Fruit fly (Drosophila melanogaster): ENCODE measurements around the gene jar.
A peak's percentile ranks its signal among the peaks of the same experiment; 100 is the strongest.

The jar gene

dm6 chr3R:24293171-24293570 is 22.1 kb upstream of the jar start (continued):
- no peak for TF ChIP-seq jing (GFP tag; optimal IDR thresholded peaks at IDR 0.05)
- peak; percentile 24 for TF ChIP-seq CG12219 (GFP tag; optimal IDR thresholded peaks at IDR 0.05)
- TF ChIP-seq CG9817 (tag; optimal IDR thresholded peaks at IDR 0.05): no peak
- TF ChIP-seq ttk (GFP tag; IDR thresholded peaks at IDR 0.05): no peak
- TF ChIP-seq stwl (tag; optimal IDR thresholded peaks at IDR 0.05): no peak
- no peak for TF ChIP-seq Jarid2 (GFP tag; optimal IDR thresholded peaks at IDR 0.05)
- TF ChIP-seq CG3163 (GFP tag; optimal IDR thresholded peaks at IDR 0.05): no peak
- TF ChIP-seq MTF-1 (GFP tag; optimal IDR thresholded peaks at IDR 0.05; ENCODE audit: borderline replicate concordance): peak; percentile 58
- peak; percentile 56 for TF ChIP-seq CG4707 (GFP tag; optimal IDR thresholded peaks at IDR 0.05)
- no peak for TF ChIP-seq ab (GFP tag; optimal IDR thresholded peaks at IDR 0.05)
- TF ChIP-seq dm (GFP tag; optimal IDR thresholded peaks at IDR 0.05): no peak
- no peak for TF ChIP-seq lmd (GFP tag; IDR thresholded peaks at IDR 0.05)
- TF ChIP-seq twi (tag; optimal IDR thresholded peaks at IDR 0.05): no peak
- TF ChIP-seq MESR4 (GFP tag; optimal IDR thresholded peaks at IDR 0.05): no peak
- TF ChIP-seq BEAF-32 (GFP tag; optimal IDR thresholded peaks at IDR 0.05): no peak
- TF ChIP-seq cad (GFP tag; optimal IDR thresholded peaks at IDR 0.05): no peak
- peak; percentile 18 for TF ChIP-seq ac (GFP tag; optimal IDR thresholded peaks at IDR 0.05)
- no peak for TF ChIP-seq fd3F (GFP tag; optimal IDR thresholded peaks at IDR 0.05)
- no peak for TF ChIP-seq H15 (GFP tag; IDR thresholded peaks at IDR 0.05)
- TF ChIP-seq otp (GFP tag; IDR thresholded peaks at IDR 0.05): no peak
- peak; percentile 42 for TF ChIP-seq CG5180 (GFP tag; optimal IDR thresholded peaks at IDR 0.05)
- TF ChIP-seq CG10431 (GFP tag; optimal IDR thresholded peaks at IDR 0.05): peak; percentile 62
- no peak for TF ChIP-seq NC2α (GFP tag; optimal IDR thresholded peaks at IDR 0.05)
- TF ChIP-seq CG43689 (GFP tag; IDR thresholded peaks at IDR 0.05): no peak
- TF ChIP-seq CG11723 (GFP tag; optimal IDR thresholded peaks at IDR 0.05): no peak
- TF ChIP-seq sim (GFP tag; IDR thresholded peaks at IDR 0.05): no peak; the same call in 1 of the 2 replicates
- TF ChIP-seq Lim3 (GFP tag; IDR thresholded peaks at IDR 0.05): no peak
- no peak for TF ChIP-seq her (GFP tag; optimal IDR thresholded peaks at IDR 0.05)
- TF ChIP-seq trem (tag; optimal IDR thresholded peaks at IDR 0.05): peak; percentile 50
- no peak for TF ChIP-seq CG12391 (tag; optimal IDR thresholded peaks at IDR 0.05)
- TF ChIP-seq B-H1 (GFP tag; IDR thresholded peaks at IDR 0.05): no peak
- TF ChIP-seq CG6765 (GFP tag; optimal IDR thresholded peaks at IDR 0.05): no peak
- TF ChIP-seq lab (GFP tag; optimal IDR thresholded peaks at IDR 0.05): peak; percentile 9
- no peak for TF ChIP-seq da (GFP tag; optimal IDR thresholded peaks at IDR 0.05)
- TF ChIP-seq CG7963 (GFP tag; IDR thresholded peaks at IDR 0.05; ENCODE audit: partially characterized antibody): no peak
- TF ChIP-seq CG7987 (GFP tag; optimal IDR thresholded peaks at IDR 0.05): no peak
- peak; percentile 78 for TF ChIP-seq CG2202 (tag; optimal IDR thresholded peaks at IDR 0.05)
- no peak for TF ChIP-seq zf30C (GFP tag; optimal IDR thresholded peaks at IDR 0.05)
- TF ChIP-seq CG2712 (tag; optimal IDR thresholded peaks at IDR 0.05): peak; percentile 54
- TF ChIP-seq en (GFP tag; optimal IDR thresholded peaks at IDR 0.05): no peak
- TF ChIP-seq run (tag; optimal IDR thresholded peaks at IDR 0.05): no peak
- no peak for TF ChIP-seq dpn (GFP tag; optimal IDR thresholded peaks at IDR 0.05)
- TF ChIP-seq CG8924 (tag; optimal IDR thresholded peaks at IDR 0.05): peak; percentile 22
- no peak for TF ChIP-seq CG3847 (GFP tag; IDR thresholded peaks at IDR 0.05)
- no peak for TF ChIP-seq CG13123 (GFP tag; optimal IDR thresholded peaks at IDR 0.05)
- no peak for TF ChIP-seq CG17912 (GFP tag; optimal IDR thresholded peaks at IDR 0.05)
- no peak for TF ChIP-seq CG4404 (GFP tag; IDR thresholded peaks at IDR 0.05)
- TF ChIP-seq CG10979 (tag; optimal IDR thresholded peaks at IDR 0.05): peak; percentile 55
- TF ChIP-seq Neu2 (GFP tag; optimal IDR thresholded peaks at IDR 0.05; ENCODE audit: borderline replicate concordance): no peak
- TF ChIP-seq Dip3 (GFP tag; optimal IDR thresholded peaks at IDR 0.05): no peak
- no peak for TF ChIP-seq Hmx (GFP tag; optimal IDR thresholded peaks at IDR 0.05)

Measured in whole organism, embryonic.